Fruit fly (Drosophila melanogaster) whole organism, embryonic: Measurements from ENCODE around the gene CG13022.
A peak's percentile ranks its signal among the peaks of the same experiment; 100 is the strongest.

ENCODE experiments used
- Blimp-1 ChIP-seq: fragments of 200-800 bp; sonication (Bioruptor generic); optimal IDR thresholded peaks from 3 replicates; lab custom pipeline; 2018; ENCODE audit warnings: missing biosample characterization, missing genetic modification characterization, mild to moderate bottlenecking, moderate library complexity, missing genetic modification reagents
- BtbVII ChIP-seq: fragments of 200-800 bp; sonication (Bioruptor generic); optimal IDR thresholded peaks from 3 replicates; lab custom pipeline; 2017; ENCODE audit warnings: missing biosample characterization, mild to moderate bottlenecking, missing genetic modification characterization
- CG12104 ChIP-seq: fragments of 200-800 bp; sonication (Bioruptor generic); optimal IDR thresholded peaks from 3 replicates; lab custom pipeline; 2016; ENCODE audit warnings: missing biosample characterization, missing genetic modification characterization
- CG12299 ChIP-seq: fragments of 200-800 bp; sonication (Bioruptor generic); optimal IDR thresholded peaks from 2 replicates; lab custom pipeline; 2018; ENCODE audit warnings: missing biosample characterization, mild to moderate bottlenecking, missing genetic modification characterization
- CG13296 ChIP-seq: fragments of 200-800 bp; sonication (Bioruptor generic); optimal IDR thresholded peaks from 3 replicates; lab custom pipeline; 2018; ENCODE audit warnings: missing biosample characterization, mild to moderate bottlenecking, missing genetic modification characterization
- CG14667 ChIP-seq: fragments of 200-800 bp; sonication (Bioruptor generic); IDR thresholded peaks from 2 replicates; pipeline ENCODE4 v1.3.6; 2022; ENCODE audit warnings: missing biosample characterization, missing genetic modification characterization
- CG1603 ChIP-seq: fragments of 200-800 bp; sonication (Bioruptor generic); optimal IDR thresholded peaks from 2 replicates; lab custom pipeline; 2019; ENCODE audit warnings: missing biosample characterization, mild to moderate bottlenecking, missing genetic modification characterization, moderate library complexity
- CG17361 ChIP-seq: fragments of 200-800 bp; sonication (Bioruptor generic); IDR thresholded peaks from 3 replicates; pipeline ENCODE4 v1.3.6; 2022; ENCODE audit warnings: missing biosample characterization, missing genetic modification characterization
- CG2712 ChIP-seq: fragments of 200-800 bp; optimal IDR thresholded peaks from 3 replicates; lab custom pipeline; 2019; ENCODE audit warnings: missing biosample characterization, mild to moderate bottlenecking, missing genetic modification characterization, moderate library complexity
- CG30403 ChIP-seq: fragments of 200-800 bp; sonication (Bioruptor generic); optimal IDR thresholded peaks from 3 replicates; lab custom pipeline; 2016; ENCODE audit warnings: missing biosample characterization, missing genetic modification characterization
- CG31365 ChIP-seq: fragments of 200-800 bp; sonication (Bioruptor generic); optimal IDR thresholded peaks from 2 replicates; lab custom pipeline; 2018; ENCODE audit warnings: missing biosample characterization, mild to moderate bottlenecking, missing genetic modification characterization
- CG3163 ChIP-seq: fragments of 200-800 bp; sonication (Bioruptor generic); optimal IDR thresholded peaks from 3 replicates; lab custom pipeline; 2016; ENCODE audit warnings: missing biosample characterization, missing genetic modification characterization
- CG34376 ChIP-seq: fragments of 200-800 bp; sonication (Bioruptor generic); optimal IDR thresholded peaks from 2 replicates; lab custom pipeline; 2018; ENCODE audit warnings: missing biosample characterization, mild to moderate bottlenecking, missing genetic modification characterization
- CG4360 ChIP-seq: fragments of 200-800 bp; sonication (Bioruptor generic); IDR thresholded peaks from 2 replicates; pipeline ENCODE4 v1.3.6; 2022; ENCODE audit warnings: missing biosample characterization, missing genetic modification characterization
- CG4707 ChIP-seq: fragments of 200-800 bp; sonication (Bioruptor generic); optimal IDR thresholded peaks from 2 replicates; lab custom pipeline; 2018; ENCODE audit warnings: missing biosample characterization, mild to moderate bottlenecking, missing genetic modification characterization, moderate library complexity
- CG6272 ChIP-seq: fragments of 200-800 bp; sonication (Bioruptor generic); IDR thresholded peaks from 2 replicates; pipeline ENCODE4 v1.3.6; 2022; ENCODE audit warnings: missing biosample characterization, missing genetic modification characterization
- CG6654 ChIP-seq: fragments of 200-800 bp; sonication (Bioruptor generic); optimal IDR thresholded peaks from 2 replicates; lab custom pipeline; 2017; ENCODE audit warnings: missing biosample characterization, mild to moderate bottlenecking, missing genetic modification characterization
- CG7372 ChIP-seq: fragments of 200-800 bp; sonication (Bioruptor generic); IDR thresholded peaks from 2 replicates; pipeline ENCODE4 v1.3.6; 2022; ENCODE audit warnings: missing biosample characterization, missing genetic modification characterization
- CG7928 ChIP-seq: fragments of 200-800 bp; sonication (Bioruptor generic); optimal IDR thresholded peaks from 2 replicates; lab custom pipeline; 2017; ENCODE audit warnings: missing biosample characterization, mild to moderate bottlenecking, missing genetic modification characterization
- CG8089 ChIP-seq: fragments of 200-800 bp; sonication (Bioruptor generic); optimal IDR thresholded peaks from 3 replicates; lab custom pipeline; 2016; ENCODE audit warnings: missing biosample characterization, missing genetic modification characterization
- CG8359 ChIP-seq: fragments of 200-800 bp; sonication (Bioruptor generic); optimal IDR thresholded peaks from 2 replicates; lab custom pipeline; 2017; ENCODE audit warnings: missing biosample characterization, mild to moderate bottlenecking, missing genetic modification characterization, borderline replicate concordance
- CG9727 ChIP-seq: fragments of 200-800 bp; sonication (Bioruptor generic); optimal IDR thresholded peaks from 3 replicates; lab custom pipeline; 2017; ENCODE audit warnings: missing biosample characterization, mild to moderate bottlenecking, missing genetic modification characterization
- CkIIα-i1 ChIP-seq: fragments of 200-800 bp; sonication (Bioruptor generic); IDR thresholded peaks from 2 replicates; pipeline ENCODE4 v1.3.6; 2022; ENCODE audit warnings: missing biosample characterization, missing genetic modification characterization
- CrebB ChIP-seq: fragments of 200-800 bp; sonication (Bioruptor generic); optimal IDR thresholded peaks from 3 replicates; lab custom pipeline; 2018; ENCODE audit warnings: missing biosample characterization, mild to moderate bottlenecking, missing genetic modification characterization
- D ChIP-seq, 2 experiments: fragments of 200-800 bp in 1 of 2; fragments of >200 bp in 1 of 2; sonication (Bioruptor generic) in 1 of 2; optimal IDR thresholded peaks; 2 replicates in 1 of 2; 3 replicates in 1 of 2; lab custom pipeline; 2017; ENCODE audit warnings: mild to moderate bottlenecking in 1 of 2, missing biosample characterization in 1 of 2, missing genetic modification characterization in 1 of 2, missing genetic modification reagents in 1 of 2
- Fer2 ChIP-seq: fragments of 200-800 bp; sonication (Bioruptor generic); optimal IDR thresholded peaks from 2 replicates; lab custom pipeline; 2018; ENCODE audit warnings: missing biosample characterization, mild to moderate bottlenecking, missing genetic modification characterization, moderate library complexity
- Hey ChIP-seq: fragments of 200-800 bp; sonication (Bioruptor generic); optimal IDR thresholded peaks from 3 replicates; lab custom pipeline; 2018; ENCODE audit warnings: missing biosample characterization, mild to moderate bottlenecking, missing genetic modification characterization
- MTF-1 ChIP-seq: fragments of 200-800 bp; sonication (Bioruptor generic); optimal IDR thresholded peaks from 2 replicates; lab custom pipeline; 2018; ENCODE audit warnings: missing biosample characterization, mild to moderate bottlenecking, missing genetic modification characterization, borderline replicate concordance
- Nf-YA ChIP-seq: fragments of 200-800 bp; sonication (Bioruptor generic); IDR thresholded peaks from 2 replicates; pipeline ENCODE4 v1.3.6; 2022; ENCODE audit warnings: missing biosample characterization, missing genetic modification characterization
- Pdp1 ChIP-seq, 2 experiments: fragments of 200-800 bp; sonication (Bioruptor generic); optimal IDR thresholded peaks; 3 replicates each; lab custom pipeline; 2016; ENCODE audit warnings: missing biosample characterization in 2 of 2, missing genetic modification characterization in 2 of 2, mild to moderate bottlenecking in 1 of 2, moderate library complexity in 1 of 2
- Ravus ChIP-seq: fragments of 200-800 bp; sonication (Bioruptor generic); IDR thresholded peaks from 2 replicates; pipeline ENCODE4 v1.3.6; 2022; ENCODE audit warnings: missing biosample characterization, missing genetic modification characterization
- Stat92E ChIP-seq, 3 experiments: fragments of >200 bp in 2 of 3; fragments of 200-800 bp in 1 of 3; sonication (Bioruptor generic) in 1 of 3; optimal IDR thresholded peaks; 2 replicates each; lab custom pipeline; 2017 to 2019; ENCODE audit warnings: missing biosample characterization in 3 of 3, missing genetic modification characterization in 3 of 3, mild to moderate bottlenecking in 1 of 3, moderate library complexity in 1 of 3
- TFAM ChIP-seq: fragments of 200-800 bp; sonication (Bioruptor generic); optimal IDR thresholded peaks from 2 replicates; lab custom pipeline; 2017; ENCODE audit warnings: missing biosample characterization, missing genetic modification characterization, inconsistent platforms
- bigmax ChIP-seq: fragments of 200-800 bp; sonication (Bioruptor generic); optimal IDR thresholded peaks from 2 replicates; lab custom pipeline; 2018; ENCODE audit warnings: missing biosample characterization, mild to moderate bottlenecking, missing genetic modification characterization
- bowl ChIP-seq: fragments of 200-800 bp; sonication (Bioruptor generic); IDR thresholded peaks from 2 replicates; pipeline ENCODE4 v1.3.6; 2022; ENCODE audit warnings: missing biosample characterization, missing genetic modification characterization
- btn ChIP-seq: fragments of 200-800 bp; sonication (Bioruptor generic); optimal IDR thresholded peaks from 2 replicates; lab custom pipeline; 2016; ENCODE audit warnings: missing biosample characterization, missing genetic modification characterization
- ci ChIP-seq: fragments of 200-800 bp; sonication (Bioruptor generic); IDR thresholded peaks from 3 replicates; pipeline ENCODE4 v1.3.6; 2022; ENCODE audit warnings: missing biosample characterization, missing genetic modification characterization
- ems ChIP-seq: fragments of 200-800 bp; sonication (Bioruptor generic); optimal IDR thresholded peaks from 3 replicates; lab custom pipeline; 2016; ENCODE audit warnings: missing biosample characterization, missing genetic modification characterization
- esg ChIP-seq: fragments of 200-800 bp; sonication (Bioruptor generic); conservative IDR thresholded peaks from 2 replicates; pipeline ENCODE4 v1.3.6; 2022; ENCODE audit warnings: missing biosample characterization, missing genetic modification characterization
- grn ChIP-seq: fragments of 200-800 bp; sonication (Bioruptor generic); optimal IDR thresholded peaks from 3 replicates; lab custom pipeline; 2017; ENCODE audit warnings: missing biosample characterization, missing genetic modification characterization
- gsb ChIP-seq: fragments of 200-800 bp; sonication (Bioruptor generic); IDR thresholded peaks from 2 replicates; pipeline ENCODE4 v1.3.6; 2022; ENCODE audit warnings: missing biosample characterization, missing genetic modification characterization
- insv ChIP-seq, 2 experiments: fragments of 200-800 bp; sonication (Bioruptor generic); optimal IDR thresholded peaks; 3 replicates each; lab custom pipeline; 2016 to 2018; ENCODE audit warnings: missing biosample characterization in 2 of 2, missing genetic modification characterization in 2 of 2
- mam ChIP-seq: fragments of 200-800 bp; sonication (Bioruptor generic); optimal IDR thresholded peaks from 3 replicates; lab custom pipeline; 2016; ENCODE audit warnings: missing biosample characterization, missing genetic modification characterization
- nmo ChIP-seq: fragments of 200-800 bp; sonication (Bioruptor generic); optimal IDR thresholded peaks from 2 replicates; lab custom pipeline; 2018; ENCODE audit warnings: missing biosample characterization, mild to moderate bottlenecking, missing genetic modification characterization, moderate library complexity
- pb ChIP-seq: fragments of 200-800 bp; sonication (Bioruptor generic); optimal IDR thresholded peaks from 3 replicates; lab custom pipeline; 2016; ENCODE audit warnings: missing biosample characterization, missing genetic modification characterization
- seq ChIP-seq: fragments of 200-800 bp; sonication (Bioruptor generic); IDR thresholded peaks from 2 replicates; pipeline ENCODE4 v1.3.6; 2022; ENCODE audit warnings: missing biosample characterization, missing genetic modification characterization
- sna ChIP-seq: fragments of 200-800 bp; sonication (Bioruptor generic); IDR thresholded peaks from 2 replicates; pipeline ENCODE4 v1.3.6; 2022; ENCODE audit warnings: missing biosample characterization, missing genetic modification characterization; ENCODE audit not compliant: partially characterized antibody
- zen2 ChIP-seq: fragments of 200-800 bp; sonication (Bioruptor generic); IDR thresholded peaks from 3 replicates; pipeline ENCODE4 v1.3.6; 2022; ENCODE audit warnings: missing biosample characterization, missing genetic modification characterization; ENCODE audit not compliant: partially characterized antibody

The CG13022 gene

dm6 chr3L:16975638-16976528, 37.1 kb upstream of the CG13022 start (continued):
- TF ChIP-seq esg (GFP tag; lab: Robert Waterston, UW): no peak
- no peak for TF ChIP-seq CG3163
- 0 out of 3 replicates have a peak, but pooled peaks have one; percentile 28 for TF ChIP-seq zen2 (GFP tag; lab: Robert Waterston, UW)
- TF ChIP-seq Blimp-1 (GFP tag; lab: Kevin White, UChicago): peak; percentile 4
- TF ChIP-seq CG12104: no peak
- no peak for TF ChIP-seq MTF-1
- peak; percentile 33 for TF ChIP-seq nmo (GFP tag; lab: Kevin White, UChicago)
- TF ChIP-seq ci (GFP tag; lab: Robert Waterston, UW): peak; percentile 73; the same call in 2 of the 3 replicates
- TF ChIP-seq CkIIα-i1: no peak
- TF ChIP-seq btn (GFP tag; lab: Kevin White, UChicago): no peak
- no peak for TF ChIP-seq CG2712 (tag; lab: Kevin White, UChicago)
- TF ChIP-seq BtbVII (GFP tag; lab: Kevin White, UChicago): no peak
- TF ChIP-seq ems: no peak
- no peak for TF ChIP-seq CG9727 (GFP tag; lab: Kevin White, UChicago)
- TF ChIP-seq CrebB (tag; lab: Kevin White, UChicago): no peak
- TF ChIP-seq CG4360 (GFP tag; lab: Robert Waterston, UW): 0 out of 2 replicates have a peak, but pooled peaks have one; percentile 25
- no peak for TF ChIP-seq CG8089 (GFP tag; lab: Kevin White, UChicago)
- no peak for TF ChIP-seq CG31365 (tag; lab: Kevin White, UChicago)
- TF ChIP-seq CG17361 (GFP tag; lab: Robert Waterston, UW): peak; percentile 66; the same call in 1 of the 3 replicates
- TF ChIP-seq CG4707 (GFP tag; lab: Kevin White, UChicago): no peak
- TF ChIP-seq grn (GFP tag; lab: Kevin White, UChicago): no peak
- no peak for TF ChIP-seq bowl
- no peak for TF ChIP-seq sna (GFP tag; lab: Robert Waterston, UW)
- no peak for TF ChIP-seq seq (GFP tag; lab: Robert Waterston, UW)
- no peak for TF ChIP-seq pb
- no peak for TF ChIP-seq TFAM (GFP tag; lab: Kevin White, UChicago)
- no peak for TF ChIP-seq insv (GFP tag; optimal IDR thresholded peaks at IDR 0.05; lab: Kevin White, UChicago)
- TF ChIP-seq gsb (GFP tag; lab: Robert Waterston, UW): no peak
- TF ChIP-seq CG30403 (GFP tag; lab: Kevin White, UChicago): no peak
- no peak for TF ChIP-seq CG7928 (GFP tag; lab: Kevin White, UChicago)
- TF ChIP-seq Pdp1 (GFP tag; optimal IDR thresholded peaks at IDR 0.05; lab: Kevin White, UChicago): peak in 1 of 2 experiments; percentile 7
- TF ChIP-seq CG1603 (tag; lab: Kevin White, UChicago): no peak
- no peak for TF ChIP-seq Ravus (GFP tag; lab: Robert Waterston, UW)
- TF ChIP-seq bigmax (GFP tag; lab: Kevin White, UChicago): no peak
- TF ChIP-seq Fer2 (tag; lab: Kevin White, UChicago): no peak
- no peak for TF ChIP-seq D (optimal IDR thresholded peaks at IDR 0.05; lab: Kevin White, UChicago)
- no peak for TF ChIP-seq D (GFP tag; optimal IDR thresholded peaks at IDR 0.05; lab: Kevin White, UChicago)
- TF ChIP-seq CG7372 (GFP tag; lab: Robert Waterston, UW): no peak
- no peak for TF ChIP-seq CG6654 (GFP tag; lab: Kevin White, UChicago)
- TF ChIP-seq CG12299 (tag; lab: Kevin White, UChicago): no peak
- TF ChIP-seq CG14667 (GFP tag; lab: Robert Waterston, UW): no peak
- TF ChIP-seq CG6272 (GFP tag; lab: Robert Waterston, UW): no peak
- TF ChIP-seq Nf-YA: 0 out of 2 replicates have a peak, but pooled peaks have one; percentile 13
- TF ChIP-seq mam: no peak
- TF ChIP-seq CG34376 (GFP tag; lab: Kevin White, UChicago): no peak
- TF ChIP-seq Hey (tag; lab: Kevin White, UChicago): no peak
- TF ChIP-seq Stat92E (GFP tag; optimal IDR thresholded peaks at IDR 0.05; lab: Kevin White, UChicago): no peak
- TF ChIP-seq CG13296 (GFP tag; lab: Kevin White, UChicago): no peak
- TF ChIP-seq CG8359 (GFP tag; lab: Kevin White, UChicago): peak; percentile 27
